Worm (Caenorhabditis elegans) whole organism, young adult: ENCODE measurements around the gene C41C4.9.
A peak's percentile ranks its signal among the peaks of the same experiment; 100 is the strongest.

Source experiments
- B0019.2 ChIP-seq: fragments of 200-800 bp; sonication (Bioruptor generic); conservative IDR thresholded peaks from 2 replicates; pipeline ENCODE4 v1.3.6; 2022; ENCODE audit warnings: missing genetic modification reagents, missing genetic modification characterization, missing compliant biosample characterization
- F23B12.7 ChIP-seq: sonication (generic microtip); optimal IDR thresholded peaks from 2 replicates; lab custom pipeline; 2017; ENCODE audit warnings: missing genetic modification characterization, mild to moderate bottlenecking, missing compliant biosample characterization, antibody characterized with exemption, moderate library complexity; ENCODE audit not compliant: insufficient read depth
- K12H6.12 ChIP-seq: fragments of 200-800 bp; sonication (Bioruptor generic); optimal IDR thresholded peaks from 2 replicates; lab custom pipeline; 2018; ENCODE audit warnings: mild to moderate bottlenecking, missing genetic modification characterization, missing compliant biosample characterization
- T26A5.8 ChIP-seq: sonication (generic microtip); optimal IDR thresholded peaks from 2 replicates; lab custom pipeline; 2016; ENCODE audit warnings: missing genetic modification characterization, missing compliant biosample characterization
- Y79H2A.3 ChIP-seq: fragments of 200-800 bp; sonication (Bioruptor generic); conservative IDR thresholded peaks from 2 replicates; pipeline ENCODE4 v1.3.6; 2022; ENCODE audit warnings: missing genetic modification reagents, missing genetic modification characterization, missing compliant biosample characterization
- akir-1 ChIP-seq: fragments of 200-800 bp; sonication (Bioruptor generic); optimal IDR thresholded peaks from 2 replicates; lab custom pipeline; 2018; ENCODE audit warnings: mild to moderate bottlenecking, missing genetic modification characterization, moderate library complexity, missing compliant biosample characterization
- aptf-2 ChIP-seq: fragments of 200-800 bp; sonication (Bioruptor generic); conservative IDR thresholded peaks from 2 replicates; pipeline ENCODE4 v1.3.6; 2022; ENCODE audit warnings: missing genetic modification reagents, missing genetic modification characterization, missing compliant biosample characterization
- aptf-3 ChIP-seq: fragments of 200-800 bp; sonication (Bioruptor generic); IDR thresholded peaks from 2 replicates; pipeline ENCODE4 v1.3.6; 2022; ENCODE audit warnings: missing genetic modification characterization, missing compliant biosample characterization
- atf-7 ChIP-seq: sonication (generic microtip); optimal IDR thresholded peaks from 2 replicates; lab custom pipeline; 2017; ENCODE audit warnings: mild to moderate bottlenecking, missing genetic modification characterization, missing compliant biosample characterization
- cebp-2 ChIP-seq: fragments of 200-800 bp; sonication (Bioruptor generic); IDR thresholded peaks from 2 replicates; pipeline ENCODE4 v1.3.6; 2022; ENCODE audit warnings: missing genetic modification characterization, missing compliant biosample characterization
- ceh-100 ChIP-seq: fragments of 200-800 bp; sonication (Bioruptor generic); IDR thresholded peaks from 2 replicates; pipeline ENCODE4 v1.3.6; 2022; ENCODE audit warnings: missing genetic modification reagents, missing genetic modification characterization, missing compliant biosample characterization
- ceh-27 ChIP-seq: fragments of 200-800 bp; sonication (Bioruptor generic); optimal IDR thresholded peaks from 2 replicates; lab custom pipeline; 2018; ENCODE audit warnings: mild to moderate bottlenecking, missing genetic modification characterization, moderate library complexity, missing compliant biosample characterization
- ceh-40 ChIP-seq: fragments of 200-800 bp; sonication (Bioruptor generic); IDR thresholded peaks from 2 replicates; pipeline ENCODE4 v1.3.6; 2022; ENCODE audit warnings: missing genetic modification characterization, missing compliant biosample characterization
- ceh-58 ChIP-seq: fragments of 200-800 bp; sonication (Bioruptor generic); IDR thresholded peaks from 2 replicates; pipeline ENCODE4 v1.3.6; 2022; ENCODE audit warnings: missing genetic modification characterization, missing compliant biosample characterization
- chd-7 ChIP-seq: sonication (generic microtip); optimal IDR thresholded peaks from 2 replicates; lab custom pipeline; 2016; ENCODE audit warnings: mild to moderate bottlenecking, missing genetic modification characterization, moderate library complexity, missing compliant biosample characterization
- dpl-1 ChIP-seq: fragments of 150-350 bp; optimal IDR thresholded peaks from 2 replicates; lab custom pipeline; 2014; ENCODE audit warnings: missing biosample characterization, missing genetic modification reagents, missing genetic modification characterization
- efl-1 ChIP-seq: fragments of 150-350 bp; optimal IDR thresholded peaks from 2 replicates; lab custom pipeline; 2014; ENCODE audit warnings: missing biosample characterization, missing genetic modification reagents, missing genetic modification characterization
- egrh-3 ChIP-seq: fragments of 200-800 bp; sonication (Bioruptor generic); IDR thresholded peaks from 2 replicates; pipeline ENCODE4 v1.3.6; 2022; ENCODE audit warnings: missing genetic modification reagents, missing genetic modification characterization, missing compliant biosample characterization
- ekl-4 ChIP-seq: fragments of 200-800 bp; sonication (Bioruptor generic); IDR thresholded peaks from 2 replicates; pipeline ENCODE4 v1.3.6; 2022; ENCODE audit warnings: missing genetic modification reagents, missing genetic modification characterization, missing compliant biosample characterization
- gei-17 ChIP-seq: fragments of 200-800 bp; sonication (Bioruptor generic); optimal IDR thresholded peaks from 2 replicates; lab custom pipeline; 2018; ENCODE audit warnings: mild to moderate bottlenecking, missing genetic modification characterization, missing compliant biosample characterization
- hlh-12 ChIP-seq: sonication (generic microtip); optimal IDR thresholded peaks from 2 replicates; lab custom pipeline; 2016; ENCODE audit warnings: missing genetic modification characterization, missing compliant biosample characterization
- hrde-1 ChIP-seq: sonication (generic microtip); optimal IDR thresholded peaks from 2 replicates; lab custom pipeline; 2016; ENCODE audit warnings: missing genetic modification characterization, mild to moderate bottlenecking, missing compliant biosample characterization, moderate library complexity, missing genotype, missing genetic modification reagents, borderline replicate concordance
- let-526 ChIP-seq: fragments of 200-800 bp; sonication (Bioruptor generic); IDR thresholded peaks from 2 replicates; pipeline ENCODE4 v1.3.6; 2022; ENCODE audit warnings: missing genetic modification reagents, missing genetic modification characterization, missing compliant biosample characterization
- let-607 ChIP-seq, 2 experiments: fragments of 200-800 bp in 1 of 2; sonication (Bioruptor generic) in 1 of 2; sonication (generic microtip) in 1 of 2; optimal IDR thresholded peaks; 2 replicates each; lab custom pipeline; 2016 to 2018; ENCODE audit warnings: mild to moderate bottlenecking in 2 of 2, missing compliant biosample characterization in 2 of 2, missing genetic modification characterization in 2 of 2, moderate library complexity in 2 of 2, missing genotype in 1 of 2
- lin-26 ChIP-seq: fragments of 200-800 bp; sonication (Bioruptor generic); IDR thresholded peaks from 2 replicates; pipeline ENCODE4 v1.3.6; 2022; ENCODE audit warnings: missing genetic modification reagents, missing genetic modification characterization, missing compliant biosample characterization
- lin-35 ChIP-seq, 3 experiments: fragments of 150-350 bp in 2 of 3; sonication (generic microtip) in 1 of 3; optimal IDR thresholded peaks; 2 replicates each; lab custom pipeline; 2014 to 2018; ENCODE audit warnings: missing biosample characterization in 3 of 3, missing genetic modification characterization in 3 of 3, missing genetic modification reagents in 3 of 3
- lin-40 ChIP-seq: sonication (generic microtip); optimal IDR thresholded peaks from 2 replicates; lab custom pipeline; 2016; ENCODE audit warnings: missing genetic modification characterization, mild to moderate bottlenecking, missing compliant biosample characterization, missing genotype, missing genetic modification reagents
- lsl-1 ChIP-seq: fragments of 200-800 bp; sonication (Bioruptor generic); optimal IDR thresholded peaks from 2 replicates; lab custom pipeline; 2018; ENCODE audit warnings: mild to moderate bottlenecking, missing genetic modification characterization, moderate library complexity, missing compliant biosample characterization
- lsy-27 ChIP-seq: sonication (generic microtip); optimal IDR thresholded peaks from 2 replicates; lab custom pipeline; 2017; ENCODE audit warnings: missing genetic modification characterization, mild to moderate bottlenecking, missing compliant biosample characterization, antibody characterized with exemption, missing genotype, borderline replicate concordance; ENCODE audit not compliant: insufficient read depth
- madf-10 ChIP-seq: sonication (generic microtip); optimal IDR thresholded peaks from 2 replicates; lab custom pipeline; 2016; ENCODE audit warnings: mild to moderate bottlenecking, missing genetic modification characterization, missing compliant biosample characterization
- mcd-1 ChIP-seq: fragments of 200-800 bp; sonication (Bioruptor generic); IDR thresholded peaks from 2 replicates; pipeline ENCODE4 v1.3.6; 2022; ENCODE audit warnings: missing genetic modification reagents, missing genetic modification characterization, missing compliant biosample characterization
- mxl-1 ChIP-seq: sonication (generic microtip); optimal IDR thresholded peaks from 2 replicates; lab custom pipeline; 2016; ENCODE audit warnings: missing genetic modification characterization, missing compliant biosample characterization
- nfya-1 ChIP-seq: sonication (generic microtip); optimal IDR thresholded peaks from 2 replicates; lab custom pipeline; 2017; ENCODE audit warnings: antibody characterized with exemption, missing compliant biosample characterization, missing genetic modification characterization, borderline replicate concordance; ENCODE audit not compliant: insufficient read depth
- nfyb-1 ChIP-seq: fragments of 200-800 bp; sonication (Bioruptor generic); IDR thresholded peaks from 2 replicates; pipeline ENCODE4 v1.3.6; 2022; ENCODE audit warnings: missing genetic modification reagents, missing genetic modification characterization, missing compliant biosample characterization
- nhr-179 ChIP-seq: sonication (generic microtip); optimal IDR thresholded peaks from 2 replicates; lab custom pipeline; 2016; ENCODE audit warnings: mild to moderate bottlenecking, missing genetic modification characterization, missing compliant biosample characterization
- nhr-27 ChIP-seq: fragments of 200-800 bp; sonication (Bioruptor generic); optimal IDR thresholded peaks from 2 replicates; lab custom pipeline; 2018; ENCODE audit warnings: mild to moderate bottlenecking, missing genetic modification characterization, moderate library complexity, missing compliant biosample characterization
- pbrm-1 ChIP-seq: fragments of 200-800 bp; sonication (Bioruptor generic); IDR thresholded peaks from 2 replicates; pipeline ENCODE4 v1.3.6; 2022; ENCODE audit warnings: missing genetic modification reagents, missing genetic modification characterization, missing compliant biosample characterization
- repo-1 ChIP-seq: sonication (generic microtip); optimal IDR thresholded peaks from 2 replicates; lab custom pipeline; 2017; ENCODE audit warnings: mild to moderate bottlenecking, missing genetic modification characterization, missing compliant biosample characterization
- somi-1 ChIP-seq: fragments of 200-800 bp; sonication (Bioruptor generic); optimal IDR thresholded peaks from 2 replicates; lab custom pipeline; 2018; ENCODE audit warnings: mild to moderate bottlenecking, missing genetic modification characterization, missing compliant biosample characterization
- zim-3 ChIP-seq: sonication (generic microtip); optimal IDR thresholded peaks from 2 replicates; lab custom pipeline; 2017; ENCODE audit warnings: mild to moderate bottlenecking, missing genetic modification characterization, moderate library complexity, missing compliant biosample characterization
- ztf-22 ChIP-seq: fragments of 200-800 bp; sonication (Bioruptor generic); optimal IDR thresholded peaks from 2 replicates; lab custom pipeline; 2018; ENCODE audit warnings: mild to moderate bottlenecking, missing genetic modification characterization, moderate library complexity, missing compliant biosample characterization
- ztf-25 ChIP-seq: fragments of 200-800 bp; sonication (Bioruptor generic); IDR thresholded peaks from 2 replicates; pipeline ENCODE4 v1.3.6; 2022; ENCODE audit warnings: missing genetic modification reagents, missing genetic modification characterization, missing compliant biosample characterization

The C41C4.9 gene

ce11 chrII:8131413-8131966, 24.0 kb downstream of the C41C4.9 start (continued):
- TF ChIP-seq ztf-25 (GFP tag; lab: Robert Waterston, UW): no peak
- TF ChIP-seq ceh-58 (GFP tag; lab: Robert Waterston, UW): no peak
- peak; percentile 54 for TF ChIP-seq chd-7 (tag; lab: Kevin White, UChicago)
- TF ChIP-seq mxl-1 (tag; lab: Kevin White, UChicago): no peak
- TF ChIP-seq lin-26 (GFP tag; lab: Robert Waterston, UW): no peak
- TF ChIP-seq gei-17 (GFP tag; lab: Kevin White, UChicago): no peak
- TF ChIP-seq ceh-40 (GFP tag; lab: Robert Waterston, UW): no peak
- peak; percentile 20 for TF ChIP-seq nhr-27 (tag; lab: Kevin White, UChicago)
- no peak for TF ChIP-seq lin-40 (tag; lab: Kevin White, UChicago)
- peak; percentile 44 for TF ChIP-seq ztf-22
- no peak for TF ChIP-seq akir-1 (GFP tag; lab: Kevin White, UChicago)
- no peak for TF ChIP-seq F23B12.7 (tag; lab: Kevin White, UChicago)
- peak in 1 of 3 experiments; percentile 29 for TF ChIP-seq lin-35 (GFP tag; optimal IDR thresholded peaks at IDR 0.05; lab: Kevin White, UChicago)
- TF ChIP-seq repo-1: peak; percentile 18

ce11 chrII:8135953-8136352, 28.5 kb downstream of the C41C4.9 start:
- TF ChIP-seq Y79H2A.3 (no peak), repo-1 (peak; percentile 16)

ce11 chrII:8136818-8137217, 29.4 kb downstream of the C41C4.9 start, which contains the start of gene ctns-1:
ctns-1 (minus strand) TSS chrII:8136918.
- TF ChIP-seq hlh-12 (tag; lab: Kevin White, UChicago): no peak
- TF ChIP-seq dpl-1 (GFP tag; lab: Kevin White, UChicago): no peak
- TF ChIP-seq nfya-1 (tag; lab: Kevin White, UChicago): no peak
- TF ChIP-seq B0019.2: no peak
- no peak for TF ChIP-seq aptf-2 (GFP tag; lab: Robert Waterston, UW)
- no peak for TF ChIP-seq let-526 (GFP tag; lab: Robert Waterston, UW)
- no peak for TF ChIP-seq zim-3 (tag; lab: Kevin White, UChicago)
- no peak for TF ChIP-seq nfyb-1 (GFP tag; lab: Robert Waterston, UW)
- no peak for TF ChIP-seq repo-1
- TF ChIP-seq aptf-3 (GFP tag; lab: Robert Waterston, UW): no peak
- no peak for TF ChIP-seq atf-7 (tag; lab: Kevin White, UChicago)
- TF ChIP-seq pbrm-1 (GFP tag; lab: Robert Waterston, UW): no peak
- TF ChIP-seq somi-1 (GFP tag; lab: Kevin White, UChicago): no peak
- TF ChIP-seq T26A5.8: no peak
- TF ChIP-seq lsy-27 (tag; lab: Kevin White, UChicago): no peak
- TF ChIP-seq ceh-100: no peak
- no peak for TF ChIP-seq nhr-179
- no peak for TF ChIP-seq madf-10 (tag; lab: Kevin White, UChicago)
- no peak for TF ChIP-seq hrde-1 (tag; lab: Kevin White, UChicago)

ce11 chrII:8137379-8137778, 29.9 kb downstream of the C41C4.9 start:
- TF ChIP-seq ekl-4 (GFP tag; lab: Robert Waterston, UW): no peak
- peak; percentile 13 for TF ChIP-seq lsl-1
- peak; percentile 39 for TF ChIP-seq K12H6.12 (tag; lab: Kevin White, UChicago)
- TF ChIP-seq cebp-2 (GFP tag; lab: Robert Waterston, UW): no peak
- no peak for TF ChIP-seq nhr-179
- TF ChIP-seq efl-1: peak; percentile 23
- 0 out of 2 replicates have a peak, but pooled peaks have one; percentile 9 for TF ChIP-seq egrh-3 (GFP tag; lab: Robert Waterston, UW)
- no peak for TF ChIP-seq let-607 (tag; optimal IDR thresholded peaks at IDR 0.05; lab: Kevin White, UChicago)
- TF ChIP-seq mcd-1: peak; percentile 46; the same call in 1 of the 2 replicates
- peak; percentile 86 for TF ChIP-seq ceh-100
- TF ChIP-seq ceh-27 (GFP tag; lab: Kevin White, UChicago): no peak
